Fruit fly (Drosophila melanogaster): Measurements from ENCODE around the gene CG7218.

dm6 chr3R:18196622-18196990 is 32.4 kb upstream of the CG7218 start:
- TF ChIP-seq CG8478 (optimal IDR thresholded peaks at IDR 0.05) (no peak), psq (optimal IDR thresholded peaks at IDR 0.05) (no peak), usp (GFP tag; optimal IDR thresholded peaks at IDR 0.05) (no peak), EcR (GFP tag; optimal IDR thresholded peaks at IDR 0.05) (no peak), Dll (optimal IDR thresholded peaks at IDR 0.05) (no peak), pan (optimal IDR thresholded peaks at IDR 0.05) (no peak)

All from whole organism.